Worm (Caenorhabditis elegans) whole organism, L4 larva: ENCODE data around the gene tab-1.

Experiments used
- F49E8.2 ChIP-seq: sonication (generic microtip); optimal IDR thresholded peaks from 2 replicates; lab custom pipeline; 2016; ENCODE audit warnings: missing compliant biosample characterization, mild to moderate bottlenecking, missing genetic modification characterization, borderline replicate concordance
- T20F7.1 ChIP-seq: fragments of 200-800 bp; sonication (Bioruptor generic); optimal IDR thresholded peaks from 2 replicates; lab custom pipeline; 2018; ENCODE audit warnings: mild to moderate bottlenecking, missing genetic modification characterization, missing compliant biosample characterization
- ZK546.5 ChIP-seq, 2 experiments: sonication (generic microtip); optimal IDR thresholded peaks; 2 replicates each; lab custom pipeline; 2017; ENCODE audit warnings: missing biosample characterization in 2 of 2, missing genetic modification characterization in 2 of 2
- aha-1 ChIP-seq: fragments of 150-350 bp; peaks from one replicate; lab custom pipeline; 2014; ENCODE audit warnings: missing biosample characterization, missing genetic modification characterization
- aly-2 ChIP-seq: sonication (generic microtip); optimal IDR thresholded peaks from 2 replicates; lab custom pipeline; 2018; ENCODE audit warnings: missing biosample characterization, missing genetic modification characterization
- attf-4 ChIP-seq: sonication (generic microtip); optimal IDR thresholded peaks from 3 replicates; lab custom pipeline; 2017; ENCODE audit warnings: missing biosample characterization, missing genetic modification characterization
- ceh-20 ChIP-seq: fragments of 200-800 bp; sonication (Bioruptor generic); IDR thresholded peaks from 2 replicates; pipeline ENCODE4 v1.3.6; 2022; ENCODE audit warnings: missing genetic modification reagents, missing genetic modification characterization, missing compliant biosample characterization
- ceh-82 ChIP-seq: sonication (generic microtip); optimal IDR thresholded peaks from 2 replicates; lab custom pipeline; 2017; ENCODE audit warnings: missing biosample characterization, missing genetic modification characterization
- cey-2 ChIP-seq: sonication (generic microtip); optimal IDR thresholded peaks from 3 replicates; lab custom pipeline; 2017; ENCODE audit warnings: missing genetic modification characterization, mild to moderate bottlenecking, missing compliant biosample characterization, antibody characterized with exemption, borderline replicate concordance; ENCODE audit not compliant: insufficient read depth
- daf-16 ChIP-seq, 3 experiments: sonication (generic microtip); optimal IDR thresholded peaks; 2 replicates each; lab custom pipeline; 2016 to 2017; ENCODE audit warnings: missing genetic modification characterization in 3 of 3, missing genetic modification reagents in 3 of 3, mild to moderate bottlenecking in 2 of 3, missing compliant biosample characterization in 2 of 3, missing biosample characterization in 1 of 3, moderate library complexity in 1 of 3
- daf-19 ChIP-seq: fragments of 200-800 bp; sonication (Bioruptor generic); conservative IDR thresholded peaks from 2 replicates; pipeline ENCODE4 v1.3.6; 2022; ENCODE audit warnings: missing genetic modification characterization, missing compliant biosample characterization
- dmd-8 ChIP-seq: fragments of 200-800 bp; sonication (Bioruptor generic); IDR thresholded peaks from 2 replicates; pipeline ENCODE4 v1.3.6; 2022; ENCODE audit warnings: missing genetic modification characterization, missing compliant biosample characterization
- duxl-1 ChIP-seq: sonication (generic microtip); optimal IDR thresholded peaks from 2 replicates; lab custom pipeline; 2016; ENCODE audit warnings: mild to moderate bottlenecking, missing genetic modification characterization, moderate library complexity, missing compliant biosample characterization; ENCODE audit not compliant: poor library complexity
- dve-1 ChIP-seq: sonication (generic microtip); optimal IDR thresholded peaks from 2 replicates; lab custom pipeline; 2017; ENCODE audit warnings: antibody characterized with exemption, mild to moderate bottlenecking, missing genetic modification characterization, missing compliant biosample characterization; ENCODE audit not compliant: insufficient read depth
- egl-27 ChIP-seq: sonication (generic microtip); optimal IDR thresholded peaks from 3 replicates; lab custom pipeline; 2017; ENCODE audit warnings: missing biosample characterization, missing genetic modification reagents, missing genetic modification characterization
- fos-1 ChIP-seq: fragments of 150-350 bp; optimal IDR thresholded peaks from 2 replicates; lab custom pipeline; 2014; ENCODE audit warnings: missing biosample characterization, missing genetic modification characterization
- gei-8 ChIP-seq: fragments of 200-800 bp; sonication (Bioruptor generic); optimal IDR thresholded peaks from 2 replicates; lab custom pipeline; 2018; ENCODE audit warnings: mild to moderate bottlenecking, missing genetic modification characterization, missing compliant biosample characterization
- hlh-11 ChIP-seq: fragments of 200-800 bp; sonication (Bioruptor generic); optimal IDR thresholded peaks from 2 replicates; lab custom pipeline; 2018; ENCODE audit warnings: mild to moderate bottlenecking, missing genetic modification characterization, missing compliant biosample characterization
- hlh-30 ChIP-seq: sonication (generic microtip); optimal IDR thresholded peaks from 2 replicates; lab custom pipeline; 2017; ENCODE audit warnings: antibody characterized with exemption, mild to moderate bottlenecking, missing genetic modification characterization, missing compliant biosample characterization; ENCODE audit not compliant: insufficient read depth
- hmg-1.1 ChIP-seq: fragments of 200-800 bp; sonication (Bioruptor generic); IDR thresholded peaks from 2 replicates; pipeline ENCODE4 v1.3.6; 2022; ENCODE audit warnings: missing genetic modification reagents, missing genetic modification characterization, missing compliant biosample characterization
- jun-1 ChIP-seq: fragments of 150-350 bp; optimal IDR thresholded peaks from 2 replicates; lab custom pipeline; 2014; ENCODE audit warnings: missing biosample characterization, missing genetic modification reagents, missing genetic modification characterization
- lin-29 ChIP-seq: fragments of 200-800 bp; sonication (Bioruptor generic); IDR thresholded peaks from 2 replicates; pipeline ENCODE4 v1.3.6; 2022; ENCODE audit warnings: missing genetic modification reagents, missing genetic modification characterization, missing compliant biosample characterization
- lin-38 ChIP-seq: fragments of 200-800 bp; sonication (Bioruptor generic); IDR thresholded peaks from 2 replicates; pipeline ENCODE4 v1.3.6; 2022; ENCODE audit warnings: missing genetic modification reagents, missing genetic modification characterization, missing compliant biosample characterization
- lin-39 ChIP-seq: fragments of 150-350 bp; optimal IDR thresholded peaks from 2 replicates; lab custom pipeline; 2014; ENCODE audit warnings: missing biosample characterization, missing genetic modification reagents, missing genetic modification characterization
- madf-5 ChIP-seq, 2 experiments: fragments of 200-800 bp; sonication (Bioruptor generic); IDR thresholded peaks; 2 replicates each; pipeline ENCODE4 v1.3.6; 2022; ENCODE audit warnings: missing compliant biosample characterization in 2 of 2, missing genetic modification characterization in 2 of 2
- mdl-1 ChIP-seq, 2 experiments: fragments of 150-350 bp in 1 of 2; sonication (generic microtip) in 1 of 2; optimal IDR thresholded peaks; 2 replicates each; lab custom pipeline; 2014 to 2017; ENCODE audit warnings: missing biosample characterization in 2 of 2, missing genetic modification characterization in 2 of 2
- mdt-29 ChIP-seq: fragments of 200-800 bp; sonication (Bioruptor generic); IDR thresholded peaks from 2 replicates; pipeline ENCODE4 v1.3.6; 2022; ENCODE audit warnings: missing genetic modification reagents, missing genetic modification characterization, missing compliant biosample characterization
- mes-2 ChIP-seq: sonication (generic microtip); optimal IDR thresholded peaks from 2 replicates; lab custom pipeline; 2016; ENCODE audit warnings: missing genotype, mild to moderate bottlenecking, missing genetic modification characterization, missing compliant biosample characterization; ENCODE audit not compliant: poor library complexity, severe bottlenecking
- mxl-3 ChIP-seq: fragments of 200-800 bp; sonication (Bioruptor generic); optimal IDR thresholded peaks from 2 replicates; lab custom pipeline; 2018; ENCODE audit warnings: mild to moderate bottlenecking, missing genetic modification characterization, missing compliant biosample characterization
- nhr-11 ChIP-seq: fragments of 150-350 bp; optimal IDR thresholded peaks from 2 replicates; lab custom pipeline; 2014; ENCODE audit warnings: missing biosample characterization, missing genetic modification characterization
- nhr-111 ChIP-seq: fragments of 200-800 bp; sonication (Bioruptor generic); optimal IDR thresholded peaks from 2 replicates; lab custom pipeline; 2018; ENCODE audit warnings: mild to moderate bottlenecking, missing genetic modification characterization, missing compliant biosample characterization
- nhr-28 ChIP-seq: fragments of 150-350 bp; optimal IDR thresholded peaks from 2 replicates; lab custom pipeline; 2014; ENCODE audit warnings: missing biosample characterization, missing genetic modification characterization
- nhr-41 ChIP-seq: fragments of 200-800 bp; sonication (Bioruptor generic); IDR thresholded peaks from 2 replicates; pipeline ENCODE4 v1.3.6; 2022; ENCODE audit warnings: missing genetic modification reagents, missing genetic modification characterization, missing compliant biosample characterization
- nhr-42 ChIP-seq: fragments of 200-800 bp; sonication (Bioruptor generic); IDR thresholded peaks from 2 replicates; pipeline ENCODE4 v1.3.6; 2022; ENCODE audit warnings: missing genetic modification characterization, missing compliant biosample characterization
- nhr-6 ChIP-seq: fragments of 150-350 bp; optimal IDR thresholded peaks from 2 replicates; lab custom pipeline; 2014; ENCODE audit warnings: missing biosample characterization, missing genetic modification characterization
- pqm-1 ChIP-seq: sonication (generic microtip); optimal IDR thresholded peaks from 2 replicates; lab custom pipeline; 2017; ENCODE audit warnings: missing biosample characterization, missing genetic modification characterization
- rbr-2 ChIP-seq: sonication (generic microtip); optimal IDR thresholded peaks from 2 replicates; lab custom pipeline; 2016; ENCODE audit warnings: missing genotype, missing genetic modification characterization, missing compliant biosample characterization
- saeg-2 ChIP-seq: fragments of 200-800 bp; sonication (Bioruptor generic); IDR thresholded peaks from 2 replicates; pipeline ENCODE4 v1.3.6; 2022; ENCODE audit warnings: missing genetic modification reagents, missing genetic modification characterization, missing compliant biosample characterization
- set-16 ChIP-seq: fragments of 200-800 bp; sonication (Bioruptor generic); IDR thresholded peaks from 2 replicates; pipeline ENCODE4 v1.3.6; 2022; ENCODE audit warnings: missing genetic modification reagents, missing genetic modification characterization, missing compliant biosample characterization
- tra-1 ChIP-seq: fragments of 200-800 bp; sonication (Bioruptor generic); IDR thresholded peaks from 2 replicates; pipeline ENCODE4 v1.3.6; 2022; ENCODE audit warnings: missing genetic modification reagents, missing genetic modification characterization, missing compliant biosample characterization
- unc-39 ChIP-seq: sonication (generic microtip); optimal IDR thresholded peaks from 2 replicates; lab custom pipeline; 2017; ENCODE audit warnings: missing biosample characterization, missing genetic modification characterization
- unc-62 ChIP-seq, 3 experiments: fragments of 150-350 bp in 1 of 3; sonication (generic microtip); optimal IDR thresholded peaks in 2 of 3; peaks in 1 of 3; 1 replicate in 1 of 3; 2 replicates in 2 of 3; lab custom pipeline; 2014 to 2017; ENCODE audit warnings: missing biosample characterization in 3 of 3, missing genetic modification characterization in 3 of 3, missing genetic modification reagents in 3 of 3, missing genotype in 1 of 3
- vab-7 ChIP-seq: fragments of 200-800 bp; sonication (Bioruptor generic); IDR thresholded peaks from 2 replicates; pipeline ENCODE4 v1.3.6; 2022; ENCODE audit warnings: missing genetic modification reagents, missing genetic modification characterization, missing compliant biosample characterization
- zag-1 ChIP-seq: fragments of 150-350 bp; optimal IDR thresholded peaks from 2 replicates; lab custom pipeline; 2014; ENCODE audit warnings: missing biosample characterization, missing genetic modification characterization
- zfp-3 ChIP-seq: fragments of 200-800 bp; sonication (Bioruptor generic); conservative IDR thresholded peaks from 2 replicates; pipeline ENCODE4 v1.3.6; 2022; ENCODE audit warnings: missing genetic modification reagents, missing genetic modification characterization, missing compliant biosample characterization
- zip-11 ChIP-seq: fragments of 200-800 bp; sonication (Bioruptor generic); IDR thresholded peaks from 2 replicates; pipeline ENCODE4 v1.3.6; 2022; ENCODE audit warnings: missing genetic modification characterization, missing compliant biosample characterization
- ztf-11 ChIP-seq: fragments of 150-350 bp; optimal IDR thresholded peaks from 2 replicates; lab custom pipeline; 2014; ENCODE audit warnings: missing biosample characterization, missing genetic modification characterization
- ztf-7 ChIP-seq: fragments of 150-350 bp; optimal IDR thresholded peaks from 2 replicates; lab custom pipeline; 2014; ENCODE audit warnings: missing biosample characterization, missing genetic modification characterization

Gene tab-1

ce11 chrII:6822347-6822746 lies 19.2 kb downstream of the tab-1 start (continued):
- peak; percentile 89 for TF ChIP-seq hlh-11 (tag; lab: Kevin White, UChicago)
- no peak for TF ChIP-seq zip-11 (GFP tag; lab: Robert Waterston, UW)
- 0 out of 2 replicates have a peak, but pooled peaks have one; percentile 20 for TF ChIP-seq hmg-1.1 (GFP tag; lab: Robert Waterston, UW)
- no peak for TF ChIP-seq daf-19 (GFP tag; lab: Robert Waterston, UW)
- peak; percentile 87 for TF ChIP-seq cey-2 (tag; lab: Kevin White, UChicago)
- TF ChIP-seq ztf-7 (tag; lab: Kevin White, UChicago) = no peak
- TF ChIP-seq egl-27 (tag; lab: Kevin White, UChicago) = no peak
- TF ChIP-seq ceh-82 (tag; lab: Kevin White, UChicago) = no peak
- no peak for TF ChIP-seq nhr-41 (GFP tag; lab: Robert Waterston, UW)
- no peak for TF ChIP-seq nhr-111 (GFP tag; lab: Kevin White, UChicago)
- no peak for TF ChIP-seq jun-1 (tag; lab: Kevin White, UChicago)
- TF ChIP-seq mes-2 = peak; percentile 46
- TF ChIP-seq dmd-8 (GFP tag; lab: Robert Waterston, UW) = no peak
- TF ChIP-seq ZK546.5 (tag; optimal IDR thresholded peaks at IDR 0.05; lab: Kevin White, UChicago) = no peak
- TF ChIP-seq lin-29 = no peak
- peak; percentile 94 for TF ChIP-seq tra-1
- peak; percentile 80 for TF ChIP-seq pqm-1 (tag; lab: Kevin White, UChicago)
- peak; percentile 68 for TF ChIP-seq hlh-30 (tag; lab: Kevin White, UChicago)
- TF ChIP-seq F49E8.2 (tag; lab: Kevin White, UChicago) = no peak
- TF ChIP-seq madf-5 (GFP tag; IDR thresholded peaks at IDR 0.05; lab: Robert Waterston, UW) = no peak
- no peak for TF ChIP-seq duxl-1 (tag; lab: Kevin White, UChicago)

ce11 chrII:6823233-6823632 lies 20.1 kb downstream of the tab-1 start:
- TF ChIP-seq F49E8.2 (tag; lab: Kevin White, UChicago) (no peak), unc-39 (tag; lab: Kevin White, UChicago) (no peak), unc-62 (GFP tag; optimal IDR thresholded peaks at IDR 0.05 in 1 of 2; lab: Kevin White, UChicago) (peak in 1 of 2 experiments; percentile 100), unc-62 (tag; optimal IDR thresholded peaks at IDR 0.05; lab: Kevin White, UChicago) (peak; percentile 55), hmg-1.1 (GFP tag; lab: Robert Waterston, UW) (peak; percentile 32; the same call in 1 of the 2 replicates), mdl-1 (tag; optimal IDR thresholded peaks at IDR 0.05; lab: Kevin White, UChicago) (peak in 1 of 2 experiments; percentile 23), ceh-20 (GFP tag; lab: Robert Waterston, UW) (peak; percentile 88; the same call in 1 of the 2 replicates), nhr-42 (no peak), daf-16 (GFP tag; optimal IDR thresholded peaks at IDR 0.05; lab: Kevin White, UChicago) (peak in 1 of 2 experiments; percentile 54), daf-16 (tag; optimal IDR thresholded peaks at IDR 0.05; lab: Kevin White, UChicago) (no peak), rbr-2 (tag; lab: Kevin White, UChicago) (peak; percentile 10), zag-1 (tag; lab: Kevin White, UChicago) (no peak), saeg-2 (GFP tag; lab: Robert Waterston, UW) (no peak), mdt-29 (GFP tag; lab: Robert Waterston, UW) (no peak), fos-1 (tag; lab: Kevin White, UChicago) (no peak), duxl-1 (tag; lab: Kevin White, UChicago) (no peak), attf-4 (tag; lab: Kevin White, UChicago) (no peak), aly-2 (tag; lab: Kevin White, UChicago) (no peak), lin-29 (no peak), nhr-28 (peak; percentile 27), set-16 (no peak), T20F7.1 (GFP tag; lab: Kevin White, UChicago) (no peak), nhr-11 (tag; lab: Kevin White, UChicago) (peak; percentile 21), egl-27 (tag; lab: Kevin White, UChicago) (no peak), gei-8 (no peak), lin-39 (tag; lab: Kevin White, UChicago) (no peak), vab-7 (peak; percentile 27; the same call in 1 of the 2 replicates), nhr-41 (GFP tag; lab: Robert Waterston, UW) (no peak), mxl-3 (GFP tag; lab: Kevin White, UChicago) (peak; percentile 68), lin-38 (GFP tag; lab: Robert Waterston, UW) (no peak), ztf-11 (tag; lab: Kevin White, UChicago) (no peak), nhr-6 (no peak), aha-1 (tag; lab: Kevin White, UChicago) (no peak), zfp-3 (GFP tag; lab: Robert Waterston, UW) (no peak), dve-1 (tag; lab: Kevin White, UChicago) (no peak)
